Fruit fly (Drosophila melanogaster) whole organism, embryonic: ENCODE measurements around the gene CG7675.

Experiments
- Aef1 ChIP-seq: fragments of 200-800 bp; sonication (Bioruptor generic); IDR thresholded peaks from 3 replicates; pipeline ENCODE4 v1.3.6; 2022; ENCODE audit warnings: missing biosample characterization, missing genetic modification characterization
- Awh ChIP-seq: fragments of 200-800 bp; sonication (Bioruptor generic); IDR thresholded peaks from 2 replicates; pipeline ENCODE4, ENCODE4 v1.3.6; 2022; ENCODE audit warnings: missing biosample characterization, missing genetic modification characterization
- CG10267 ChIP-seq: fragments of 200-800 bp; sonication (Bioruptor generic); optimal IDR thresholded peaks from 2 replicates; lab custom pipeline; 2018; ENCODE audit warnings: missing biosample characterization, mild to moderate bottlenecking, missing genetic modification characterization, moderate library complexity
- CG12104 ChIP-seq: fragments of 200-800 bp; sonication (Bioruptor generic); optimal IDR thresholded peaks from 3 replicates; lab custom pipeline; 2016; ENCODE audit warnings: missing biosample characterization, missing genetic modification characterization
- CG12155 ChIP-seq: fragments of 200-800 bp; sonication (Bioruptor generic); optimal IDR thresholded peaks from 3 replicates; lab custom pipeline; 2016; ENCODE audit warnings: missing biosample characterization, missing genetic modification characterization
- CG12659 ChIP-seq: fragments of 200-800 bp; sonication (Bioruptor generic); optimal IDR thresholded peaks from 3 replicates; lab custom pipeline; 2017; ENCODE audit warnings: mild to moderate bottlenecking, missing biosample characterization, missing genetic modification reagents, missing genetic modification characterization
- CG16815 ChIP-seq: fragments of 200-800 bp; sonication (Bioruptor generic); optimal IDR thresholded peaks from 3 replicates; lab custom pipeline; 2017; ENCODE audit warnings: missing biosample characterization, mild to moderate bottlenecking, missing genetic modification characterization
- CG17328 ChIP-seq: fragments of 200-800 bp; sonication (Bioruptor generic); IDR thresholded peaks from 2 replicates; pipeline ENCODE4 v1.3.6; 2022; ENCODE audit warnings: missing biosample characterization, missing genetic modification characterization
- CG18011 ChIP-seq: fragments of 200-800 bp; sonication (Bioruptor generic); optimal IDR thresholded peaks from 2 replicates; lab custom pipeline; 2017; ENCODE audit warnings: missing biosample characterization, missing genetic modification characterization, mild to moderate bottlenecking, moderate library complexity, missing genotype
- CG18262 ChIP-seq: fragments of 200-800 bp; optimal IDR thresholded peaks from 3 replicates; lab custom pipeline; 2019; ENCODE audit warnings: missing biosample characterization, mild to moderate bottlenecking, missing genetic modification characterization, moderate library complexity
- CG2116 ChIP-seq: fragments of 200-800 bp; sonication (Bioruptor generic); optimal IDR thresholded peaks from 3 replicates; lab custom pipeline; 2018; ENCODE audit warnings: missing biosample characterization, mild to moderate bottlenecking, missing genetic modification characterization
- CG31365 ChIP-seq: fragments of 200-800 bp; sonication (Bioruptor generic); optimal IDR thresholded peaks from 2 replicates; lab custom pipeline; 2018; ENCODE audit warnings: missing biosample characterization, mild to moderate bottlenecking, missing genetic modification characterization
- CG32767 ChIP-seq: fragments of 200-800 bp; sonication (Bioruptor generic); IDR thresholded peaks from 2 replicates; pipeline ENCODE4 v1.3.6; 2022; ENCODE audit warnings: missing biosample characterization, missing genetic modification characterization
- CG33213 ChIP-seq: fragments of 200-800 bp; sonication (Bioruptor generic); optimal IDR thresholded peaks from 3 replicates; lab custom pipeline; 2016; ENCODE audit warnings: missing biosample characterization, missing genetic modification characterization
- CG34224 ChIP-seq: fragments of 200-800 bp; sonication (Bioruptor generic); IDR thresholded peaks from 3 replicates; pipeline ENCODE4 v1.3.6; 2022; ENCODE audit warnings: missing biosample characterization, missing genetic modification characterization; ENCODE audit not compliant: partially characterized antibody
- CG3838 ChIP-seq: fragments of 200-800 bp; sonication (Bioruptor generic); optimal IDR thresholded peaks from 3 replicates; lab custom pipeline; 2016; ENCODE audit warnings: missing biosample characterization, missing genetic modification characterization
- CG5953 ChIP-seq: fragments of 200-800 bp; sonication (Bioruptor generic); IDR thresholded peaks from 2 replicates; pipeline ENCODE4 v1.3.6; 2022; ENCODE audit warnings: missing biosample characterization, missing genetic modification characterization
- CG6175 ChIP-seq: fragments of 200-800 bp; sonication (Bioruptor generic); IDR thresholded peaks from 3 replicates; pipeline ENCODE4 v1.3.6; 2022; ENCODE audit warnings: missing biosample characterization, missing genetic modification characterization
- CG8281 ChIP-seq: fragments of 200-800 bp; sonication (Bioruptor generic); optimal IDR thresholded peaks from 2 replicates; lab custom pipeline; 2018; ENCODE audit warnings: missing biosample characterization, mild to moderate bottlenecking, missing genetic modification characterization, moderate library complexity
- CHES-1-like ChIP-seq: fragments of 200-800 bp; sonication (Bioruptor generic); optimal IDR thresholded peaks from 2 replicates; lab custom pipeline; 2016; ENCODE audit warnings: missing biosample characterization, missing genetic modification characterization
- Camta ChIP-seq: fragments of 200-800 bp; sonication (Bioruptor generic); optimal IDR thresholded peaks from 2 replicates; lab custom pipeline; 2016; ENCODE audit warnings: missing biosample characterization, missing genetic modification characterization
- Doc3 ChIP-seq: fragments of 200-800 bp; sonication (Bioruptor generic); IDR thresholded peaks from 3 replicates; pipeline ENCODE4 v1.3.6; 2022; ENCODE audit warnings: missing biosample characterization, missing genetic modification characterization; ENCODE audit not compliant: partially characterized antibody
- Dp ChIP-seq: fragments of 200-800 bp; sonication (Bioruptor generic); optimal IDR thresholded peaks from 2 replicates; lab custom pipeline; 2018; ENCODE audit warnings: missing biosample characterization, mild to moderate bottlenecking, missing genetic modification characterization, moderate library complexity
- Dref ChIP-seq: fragments of 200-800 bp; sonication (Bioruptor generic); IDR thresholded peaks from 2 replicates; pipeline ENCODE4 v1.3.6; 2022; ENCODE audit warnings: missing biosample characterization, missing genetic modification characterization
- Eip74EF ChIP-seq, 2 experiments: fragments of 200-800 bp in 1 of 2; fragments of >200 bp in 1 of 2; sonication (Bioruptor generic) in 1 of 2; optimal IDR thresholded peaks; 2 replicates each; lab custom pipeline; 2017 to 2019; ENCODE audit warnings: missing biosample characterization in 2 of 2, missing genetic modification characterization in 2 of 2, mild to moderate bottlenecking in 1 of 2, moderate library complexity in 1 of 2
- HLH54F ChIP-seq: fragments of 200-800 bp; sonication (Bioruptor generic); optimal IDR thresholded peaks from 3 replicates; lab custom pipeline; 2016; ENCODE audit warnings: missing biosample characterization, missing genetic modification characterization
- Hr78 ChIP-seq, 2 experiments: fragments of 200-800 bp in 1 of 2; fragments of >200 bp in 1 of 2; sonication (Bioruptor generic) in 1 of 2; optimal IDR thresholded peaks; 2 replicates each; lab custom pipeline; 2017 to 2019; ENCODE audit warnings: missing biosample characterization in 2 of 2, missing genetic modification characterization in 2 of 2, mild to moderate bottlenecking in 1 of 2, moderate library complexity in 1 of 2
- Mrtf ChIP-seq: fragments of 200-800 bp; sonication (Bioruptor generic); IDR thresholded peaks from 3 replicates; pipeline ENCODE4 v1.3.6; 2022; ENCODE audit warnings: missing biosample characterization, missing genetic modification characterization
- Oaz ChIP-seq: fragments of 200-800 bp; sonication (Bioruptor generic); IDR thresholded peaks from 2 replicates; pipeline ENCODE4 v1.3.6; 2022; ENCODE audit warnings: missing biosample characterization, missing genetic modification characterization
- Pdp1 ChIP-seq, 2 experiments: fragments of 200-800 bp; sonication (Bioruptor generic); optimal IDR thresholded peaks; 3 replicates each; lab custom pipeline; 2016; ENCODE audit warnings: missing biosample characterization in 2 of 2, missing genetic modification characterization in 2 of 2, mild to moderate bottlenecking in 1 of 2, moderate library complexity in 1 of 2
- TFAM ChIP-seq: fragments of 200-800 bp; sonication (Bioruptor generic); optimal IDR thresholded peaks from 2 replicates; lab custom pipeline; 2017; ENCODE audit warnings: missing biosample characterization, missing genetic modification characterization, inconsistent platforms
- ash1 ChIP-seq: fragments of 200-800 bp; sonication (Bioruptor generic); optimal IDR thresholded peaks from 2 replicates; lab custom pipeline; 2018; ENCODE audit warnings: missing biosample characterization, mild to moderate bottlenecking, missing genetic modification characterization
- az2 ChIP-seq: fragments of 200-800 bp; sonication (Bioruptor generic); optimal IDR thresholded peaks from 3 replicates; lab custom pipeline; 2016; ENCODE audit warnings: missing biosample characterization, missing genetic modification characterization
- cad ChIP-seq: fragments of >200 bp; optimal IDR thresholded peaks from 2 replicates; lab custom pipeline; 2017; ENCODE audit warnings: missing biosample characterization, missing genetic modification characterization
- dimm ChIP-seq: fragments of 200-800 bp; sonication (Bioruptor generic); IDR thresholded peaks from 2 replicates; pipeline ENCODE4 v1.3.6; 2022; ENCODE audit warnings: missing biosample characterization, missing genetic modification characterization
- esg ChIP-seq: fragments of 200-800 bp; sonication (Bioruptor generic); conservative IDR thresholded peaks from 2 replicates; pipeline ENCODE4 v1.3.6; 2022; ENCODE audit warnings: missing biosample characterization, missing genetic modification characterization
- gt ChIP-seq: fragments of 200-800 bp; sonication (Bioruptor generic); IDR thresholded peaks from 2 replicates; pipeline ENCODE4 v1.3.6; 2022; ENCODE audit warnings: missing biosample characterization, missing genetic modification characterization
- hbn ChIP-seq: fragments of 200-800 bp; sonication (Bioruptor generic); IDR thresholded peaks from 2 replicates; pipeline ENCODE4 v1.3.6; 2022; ENCODE audit warnings: missing biosample characterization, missing genetic modification characterization; ENCODE audit not compliant: partially characterized antibody
- her ChIP-seq: fragments of 200-800 bp; sonication (Bioruptor generic); optimal IDR thresholded peaks from 2 replicates; lab custom pipeline; 2016; ENCODE audit warnings: missing biosample characterization, missing genetic modification characterization
- kay ChIP-seq: fragments of 200-800 bp; sonication (Bioruptor generic); optimal IDR thresholded peaks from 2 replicates; lab custom pipeline; 2016; ENCODE audit warnings: missing biosample characterization, missing genetic modification characterization
- knrl ChIP-seq: fragments of 200-800 bp; sonication (Bioruptor generic); IDR thresholded peaks from 3 replicates; pipeline ENCODE4 v1.3.6; 2022; ENCODE audit warnings: missing biosample characterization, missing genetic modification characterization; ENCODE audit not compliant: partially characterized antibody
- lab ChIP-seq: fragments of 200-800 bp; sonication (Bioruptor generic); optimal IDR thresholded peaks from 3 replicates; lab custom pipeline; 2017; ENCODE audit warnings: missing biosample characterization, missing genetic modification characterization, mild to moderate bottlenecking, moderate library complexity, missing genetic modification reagents
- lbe ChIP-seq: fragments of 200-800 bp; sonication (Bioruptor generic); optimal IDR thresholded peaks from 2 replicates; lab custom pipeline; 2016; ENCODE audit warnings: missing biosample characterization, mild to moderate bottlenecking, missing genetic modification characterization
- mirr ChIP-seq: fragments of 200-800 bp; sonication (Bioruptor generic); optimal IDR thresholded peaks from 3 replicates; lab custom pipeline; 2018; ENCODE audit warnings: missing biosample characterization, mild to moderate bottlenecking, missing genetic modification characterization
- mld ChIP-seq: fragments of 200-800 bp; sonication (Bioruptor generic); IDR thresholded peaks from 3 replicates; pipeline ENCODE4 v1.3.6; 2022; ENCODE audit warnings: missing biosample characterization, missing genetic modification characterization; ENCODE audit not compliant: partially characterized antibody
- row ChIP-seq: fragments of 200-800 bp; sonication (Bioruptor generic); IDR thresholded peaks from 3 replicates; pipeline ENCODE4 v1.3.6; 2022; ENCODE audit warnings: missing biosample characterization, missing genetic modification characterization
- scrt ChIP-seq: fragments of 200-800 bp; sonication (Bioruptor generic); optimal IDR thresholded peaks from 2 replicates; lab custom pipeline; 2018; ENCODE audit warnings: missing biosample characterization, mild to moderate bottlenecking, missing genetic modification characterization, moderate library complexity
- sima ChIP-seq: fragments of 200-800 bp; sonication (Bioruptor generic); optimal IDR thresholded peaks from 2 replicates; lab custom pipeline; 2016; ENCODE audit warnings: missing biosample characterization, missing genetic modification characterization
- slp2 ChIP-seq: fragments of 200-800 bp; sonication (Bioruptor generic); optimal IDR thresholded peaks from 2 replicates; lab custom pipeline; 2016; ENCODE audit warnings: missing biosample characterization, missing genetic modification characterization
- tx ChIP-seq: fragments of 200-800 bp; sonication (Bioruptor generic); optimal IDR thresholded peaks from 2 replicates; lab custom pipeline; 2016; ENCODE audit warnings: missing biosample characterization, missing genetic modification characterization
- zen2 ChIP-seq: fragments of 200-800 bp; sonication (Bioruptor generic); IDR thresholded peaks from 3 replicates; pipeline ENCODE4 v1.3.6; 2022; ENCODE audit warnings: missing biosample characterization, missing genetic modification characterization; ENCODE audit not compliant: partially characterized antibody

Gene CG7675

dm6 chr3R:18389790-18390189, 8.8 kb upstream of the CG7675 start, which contains the start of gene Vha100-4 (continued):
- TF ChIP-seq gt (no peak), mirr (GFP tag; lab: Kevin White, UChicago) (peak; percentile 10), cad (GFP tag; lab: Kevin White, UChicago) (no peak), Pdp1 (GFP tag; optimal IDR thresholded peaks at IDR 0.05; lab: Kevin White, UChicago) (no peak), slp2 (GFP tag; lab: Kevin White, UChicago) (no peak), az2 (no peak), CG18262 (tag; lab: Kevin White, UChicago) (no peak), CG16815 (GFP tag; lab: Kevin White, UChicago) (no peak), CG12104 (GFP tag; lab: Kevin White, UChicago) (no peak), HLH54F (no peak), Awh (GFP tag; lab: Robert Waterston, UW) (0 out of 2 replicates have a peak, but pooled peaks have one; percentile 38), lbe (no peak), CG12155 (GFP tag; lab: Kevin White, UChicago) (no peak), CG5953 (GFP tag; lab: Robert Waterston, UW) (no peak), CG6175 (GFP tag; lab: Robert Waterston, UW) (no peak), mld (GFP tag; lab: Robert Waterston, UW) (no peak), CG17328 (GFP tag; lab: Robert Waterston, UW) (no peak), Aef1 (no peak), Oaz (GFP tag; lab: Robert Waterston, UW) (no peak), lab (GFP tag; lab: Kevin White, UChicago) (peak; percentile 93), CG31365 (tag; lab: Kevin White, UChicago) (no peak), kay (GFP tag; lab: Kevin White, UChicago) (no peak), CG8281 (tag; lab: Kevin White, UChicago) (no peak), row (GFP tag; lab: Robert Waterston, UW) (no peak)

DNA sequence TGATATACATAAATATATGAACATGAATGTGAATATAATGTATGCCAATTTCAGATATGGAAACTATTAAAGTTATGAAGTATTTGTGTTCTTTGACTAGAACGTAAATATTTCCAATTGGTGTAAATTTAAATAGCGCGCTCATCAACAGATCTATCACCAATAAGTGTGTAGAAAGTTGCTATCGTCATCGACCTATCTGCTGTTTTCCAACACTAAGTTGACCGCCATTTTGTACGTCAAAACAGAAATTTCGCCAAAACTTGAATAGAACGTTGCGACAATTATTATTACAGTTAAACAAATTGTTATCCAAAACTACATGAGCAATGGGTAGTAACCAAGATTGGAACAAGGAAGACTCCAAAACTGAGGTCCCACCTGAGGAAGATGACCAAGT, 4.6 kb upstream of the CG7675 start, which contains the start of gene cona:
Gene cona (plus strand): TSS at position 236 of the 400 bp plus-strand sequence.
- TF ChIP-seq CG12659 (GFP tag; lab: Kevin White, UChicago) (peak; percentile 6), tx (no peak), sima (GFP tag; lab: Kevin White, UChicago) (no peak), ash1 (GFP tag; lab: Kevin White, UChicago) (no peak), Mrtf (GFP tag; lab: Robert Waterston, UW) (no peak), Eip74EF (GFP tag; optimal IDR thresholded peaks at IDR 0.05; lab: Kevin White, UChicago) (no peak), CG32767 (GFP tag; lab: Robert Waterston, UW) (no peak), scrt (GFP tag; lab: Kevin White, UChicago) (no peak), hbn (GFP tag; lab: Robert Waterston, UW) (no peak), CG18011 (GFP tag; lab: Kevin White, UChicago) (no peak), zen2 (GFP tag; lab: Robert Waterston, UW) (no peak), her (no peak), Doc3 (no peak), CG34224 (no peak), CG17328 (GFP tag; lab: Robert Waterston, UW) (no peak), Hr78 (GFP tag; optimal IDR thresholded peaks at IDR 0.05; lab: Kevin White, UChicago) (no peak), Dref (peak; percentile 55), dimm (GFP tag; lab: Robert Waterston, UW) (no peak), CG10267 (tag; lab: Kevin White, UChicago) (peak; percentile 78), Camta (GFP tag; lab: Kevin White, UChicago) (no peak), CHES-1-like (GFP tag; lab: Kevin White, UChicago) (no peak), CG33213 (GFP tag; lab: Kevin White, UChicago) (no peak), knrl (GFP tag; lab: Robert Waterston, UW) (no peak), Dp (GFP tag; lab: Kevin White, UChicago) (peak; percentile 84), esg (GFP tag; lab: Robert Waterston, UW) (no peak), CG2116 (peak; percentile 60), TFAM (GFP tag; lab: Kevin White, UChicago) (no peak), CG3838 (no peak)
